Worm (Caenorhabditis elegans) whole organism, L3 larva: Measurements from ENCODE around the gene nspe-8.

Experiments
- ama-1 ChIP-seq: fragments of 150-350 bp; optimal IDR thresholded peaks from 2 replicates; lab custom pipeline; 2018
- mdl-1 ChIP-seq: fragments of 150-350 bp; optimal IDR thresholded peaks from 2 replicates; lab custom pipeline; 2014; ENCODE audit warnings: missing biosample characterization, missing genetic modification characterization
- nhr-12 ChIP-seq: fragments of 150-350 bp; optimal IDR thresholded peaks from 2 replicates; lab custom pipeline; 2014; ENCODE audit warnings: missing biosample characterization, missing genetic modification characterization

DNA sequence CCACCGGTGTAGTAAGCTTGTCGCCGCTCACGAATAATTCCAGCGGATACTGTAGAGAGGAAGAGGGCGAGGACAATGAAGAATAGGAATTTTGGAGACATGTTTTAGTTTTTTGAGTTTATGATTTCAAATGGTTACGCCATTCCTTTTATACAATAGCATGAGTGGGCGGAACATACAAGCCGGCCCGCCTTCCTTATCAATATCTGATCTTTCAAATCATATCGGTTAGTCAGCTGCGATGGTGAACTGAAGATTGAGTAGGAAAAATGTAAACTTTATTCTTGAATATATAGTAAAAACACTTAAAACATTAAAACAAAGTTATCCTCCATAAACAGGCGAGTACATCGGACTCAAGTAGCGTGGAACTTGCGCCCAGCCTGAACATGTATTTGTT, 994 bp downstream of the nspe-8 start, which contains the start of gene nspe-1:
- no peak for TF ChIP-seq mdl-1
- no peak for TF ChIP-seq nhr-12
- TF ChIP-seq ama-1 (lab: Kevin White, UChicago), result no peak
